Fruit fly (Drosophila melanogaster): ENCODE results near the gene CG32983.

The CG32983 gene

DNA sequence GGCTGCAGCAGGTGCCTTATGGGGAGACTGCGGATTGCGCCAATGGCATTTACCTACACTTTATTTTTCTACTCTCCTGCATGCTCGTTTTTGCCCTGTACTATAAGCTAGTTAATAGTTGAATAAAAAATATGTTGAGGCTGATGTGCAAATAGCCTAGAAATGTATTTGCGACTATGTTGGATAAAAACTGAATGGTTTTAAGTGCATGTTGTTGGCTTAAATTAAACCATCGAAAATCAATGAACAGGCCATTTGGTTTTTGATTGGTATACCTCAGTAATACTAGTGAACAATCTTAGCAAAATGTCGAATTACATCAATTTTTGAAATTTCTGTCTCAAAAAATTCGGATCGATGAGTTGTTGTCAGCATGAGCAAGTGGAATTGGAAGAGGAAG lies at the start of gene CG32983:
Gene CG32983 (plus strand): TSS at position 301 of the 400 bp plus-strand sequence.
- TF ChIP-seq ttk (optimal IDR thresholded peaks at IDR 0.05) (no peak), h (optimal IDR thresholded peaks at IDR 0.05) (no peak), psq (optimal IDR thresholded peaks at IDR 0.05) (no peak), Sin3A (optimal IDR thresholded peaks at IDR 0.05) (no peak)

dm6 chr2L:8817343-8817742 lies 48.3 kb upstream of the CG32983 start:
- no peak for TF ChIP-seq insv (optimal IDR thresholded peaks at IDR 0.05)
- no peak for TF ChIP-seq psq (optimal IDR thresholded peaks at IDR 0.05)
- TF ChIP-seq ttk (optimal IDR thresholded peaks at IDR 0.05), result no peak
- TF ChIP-seq Sin3A (optimal IDR thresholded peaks at IDR 0.05), result no peak
- no peak for TF ChIP-seq Myc (optimal IDR thresholded peaks at IDR 0.05)
- no peak for TF ChIP-seq h (optimal IDR thresholded peaks at IDR 0.05)

dm6 chr2L:8820539-8820938 lies 45.1 kb upstream of the CG32983 start:
- no peak for TF ChIP-seq Myc (optimal IDR thresholded peaks at IDR 0.05)
- no peak for TF ChIP-seq psq (optimal IDR thresholded peaks at IDR 0.05)
- TF ChIP-seq Sin3A (optimal IDR thresholded peaks at IDR 0.05), result no peak
- no peak for TF ChIP-seq h (optimal IDR thresholded peaks at IDR 0.05)
- TF ChIP-seq insv (optimal IDR thresholded peaks at IDR 0.05), result no peak
- TF ChIP-seq ttk (optimal IDR thresholded peaks at IDR 0.05), result no peak

dm6 chr2L:8825222-8825869 lies 40.3 kb upstream of the CG32983 start, which contains the start of gene SoxN:
TSS of gene SoxN (plus strand) at chr2L:8825645.
- TF ChIP-seq ttk (optimal IDR thresholded peaks at IDR 0.05) (no peak), Sin3A (optimal IDR thresholded peaks at IDR 0.05) (no peak), h (optimal IDR thresholded peaks at IDR 0.05) (no peak), Myc (optimal IDR thresholded peaks at IDR 0.05) (no peak), insv (optimal IDR thresholded peaks at IDR 0.05) (no peak), psq (optimal IDR thresholded peaks at IDR 0.05) (no peak)

DNA sequence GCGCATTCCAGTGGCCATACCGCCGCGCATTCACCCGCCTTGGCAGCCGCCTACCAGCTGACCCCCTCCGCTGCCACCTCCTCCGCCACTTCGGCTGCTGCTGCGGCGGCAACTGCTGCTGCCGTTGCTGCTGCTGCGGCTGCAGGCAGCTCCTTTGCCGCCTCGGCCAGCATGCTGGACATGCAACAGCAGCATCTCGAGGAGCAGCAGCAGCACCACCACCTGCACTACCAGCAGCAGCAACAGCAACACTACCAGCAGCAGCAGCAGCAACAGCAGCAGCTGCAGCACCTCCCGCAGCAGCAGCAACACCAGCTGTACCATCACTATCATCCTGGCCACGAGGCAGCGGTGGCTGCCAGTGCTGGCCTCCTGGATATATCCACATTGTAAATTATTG lies 37.3 kb upstream of the CG32983 start:
- TF ChIP-seq ttk (optimal IDR thresholded peaks at IDR 0.05), result no peak
- no peak for TF ChIP-seq Sin3A (optimal IDR thresholded peaks at IDR 0.05)
- TF ChIP-seq insv (optimal IDR thresholded peaks at IDR 0.05), result no peak

dm6 chr2L:8832386-8833210 lies 33.1 kb upstream of the CG32983 start:
- TF ChIP-seq psq (optimal IDR thresholded peaks at IDR 0.05) (no peak), h (optimal IDR thresholded peaks at IDR 0.05) (no peak), ttk (optimal IDR thresholded peaks at IDR 0.05) (no peak), insv (optimal IDR thresholded peaks at IDR 0.05) (no peak), Myc (optimal IDR thresholded peaks at IDR 0.05) (no peak), Sin3A (optimal IDR thresholded peaks at IDR 0.05) (no peak)

DNA sequence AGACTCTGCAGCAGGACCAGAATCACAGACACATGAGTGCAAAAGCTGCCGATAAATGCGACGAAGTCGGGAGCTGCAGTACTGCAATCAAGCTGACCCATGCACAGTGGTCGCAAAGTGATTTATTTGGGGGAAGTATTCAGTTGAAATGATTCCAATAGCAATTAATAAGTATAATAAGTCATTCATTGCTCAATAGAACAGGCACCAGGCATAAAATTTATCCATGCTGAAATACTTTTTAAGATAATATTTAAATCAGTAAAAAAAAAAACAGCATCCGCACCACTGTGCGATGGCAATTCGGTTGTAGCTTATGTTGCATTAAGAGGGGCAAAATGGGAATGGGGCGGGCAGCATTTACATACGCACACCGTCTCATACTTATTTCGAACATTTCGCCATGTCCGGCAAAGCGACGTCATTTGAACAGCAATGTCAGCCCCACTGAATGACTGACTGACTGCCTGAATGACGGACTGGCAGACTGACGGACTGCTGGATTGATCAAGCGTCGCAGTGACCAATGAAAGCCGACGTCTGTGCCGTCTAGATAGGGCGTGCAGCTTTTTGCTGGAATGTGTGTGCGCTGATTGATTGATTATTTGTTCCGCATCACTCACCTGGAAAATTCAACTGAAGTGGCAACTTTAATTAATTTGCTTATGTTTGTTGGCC lies 30.7 kb upstream of the CG32983 start:
- TF ChIP-seq Myc (optimal IDR thresholded peaks at IDR 0.05) (no peak), insv (optimal IDR thresholded peaks at IDR 0.05) (no peak), h (optimal IDR thresholded peaks at IDR 0.05) (no peak)

dm6 chr2L:8839193-8839592 lies 26.5 kb upstream of the CG32983 start:
- TF ChIP-seq ttk (optimal IDR thresholded peaks at IDR 0.05) (no peak), h (optimal IDR thresholded peaks at IDR 0.05) (no peak), insv (optimal IDR thresholded peaks at IDR 0.05) (no peak), Myc (optimal IDR thresholded peaks at IDR 0.05) (no peak), psq (optimal IDR thresholded peaks at IDR 0.05) (no peak), Sin3A (optimal IDR thresholded peaks at IDR 0.05) (no peak)

DNA sequence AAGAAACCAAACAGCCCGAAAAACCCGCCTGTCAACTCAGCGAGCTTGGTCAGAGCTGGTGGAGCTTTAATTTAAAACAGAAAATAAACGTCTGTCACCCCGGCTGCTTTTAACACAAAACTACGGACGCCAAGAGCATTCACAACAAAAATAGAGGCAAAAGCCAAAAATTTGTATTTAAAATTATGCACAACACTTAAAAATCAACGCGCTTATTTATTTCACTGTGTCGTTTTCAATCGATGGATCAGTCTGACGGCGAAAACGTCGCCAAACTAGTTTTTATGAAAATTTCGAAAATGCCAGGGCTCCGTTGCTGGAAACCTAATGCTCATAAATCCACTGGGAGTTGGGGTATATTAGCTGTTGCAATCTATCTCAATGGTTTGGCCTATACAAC lies 24.9 kb upstream of the CG32983 start:
- TF ChIP-seq ttk (optimal IDR thresholded peaks at IDR 0.05) (no peak), insv (optimal IDR thresholded peaks at IDR 0.05) (no peak)

- TF ChIP-seq h (optimal IDR thresholded peaks at IDR 0.05), result no peak
Measured at dm6 chr2L:8841490-8842261, 24.0 kb upstream of the CG32983 start.

DNA sequence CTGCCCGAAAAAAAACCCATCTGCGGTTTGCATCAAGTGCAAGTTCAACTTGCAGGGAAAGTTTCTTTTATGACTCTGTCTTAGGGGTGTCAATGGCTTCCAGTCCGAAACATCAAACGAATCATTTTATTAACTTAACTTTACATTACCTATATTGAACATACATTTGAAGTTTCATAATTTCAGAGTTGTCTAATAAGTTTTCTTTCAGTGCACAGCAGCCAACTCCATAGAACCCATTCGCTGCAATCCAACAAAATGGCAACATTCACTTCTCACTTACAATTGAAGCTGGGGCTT lies 23.4 kb upstream of the CG32983 start:
- TF ChIP-seq Sin3A (optimal IDR thresholded peaks at IDR 0.05), result no peak
- TF ChIP-seq psq (optimal IDR thresholded peaks at IDR 0.05), result no peak
- TF ChIP-seq Myc (optimal IDR thresholded peaks at IDR 0.05), result no peak

DNA sequence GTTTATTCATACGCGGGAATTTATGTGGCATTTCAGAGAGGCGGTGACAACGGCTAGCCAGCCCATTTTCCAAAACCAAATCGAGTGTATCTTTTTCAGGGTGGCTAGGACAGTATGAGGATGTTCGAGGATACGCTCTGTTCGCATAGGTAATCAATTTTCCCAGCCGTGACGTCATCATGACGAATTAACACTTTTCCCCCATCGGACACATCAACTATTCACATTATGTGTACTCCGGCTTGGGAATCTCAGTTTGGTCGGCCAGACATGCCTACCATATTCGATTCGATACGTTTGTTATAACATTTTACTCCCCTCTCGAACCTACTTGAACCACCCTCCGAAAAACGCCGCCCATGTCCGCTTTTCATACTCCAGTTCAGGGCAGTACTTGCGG lies 22.1 kb upstream of the CG32983 start:
- TF ChIP-seq psq (optimal IDR thresholded peaks at IDR 0.05) (no peak), insv (optimal IDR thresholded peaks at IDR 0.05) (no peak), ttk (optimal IDR thresholded peaks at IDR 0.05) (no peak), Sin3A (optimal IDR thresholded peaks at IDR 0.05) (no peak), h (optimal IDR thresholded peaks at IDR 0.05) (no peak), Myc (optimal IDR thresholded peaks at IDR 0.05) (no peak)

Measured in Kc167 (cell line).